Worm (Caenorhabditis elegans): ENCODE data around the gene F32A11.1.

Gene F32A11.1

ce11 chrII:13156071-13156470 is 1.1 kb upstream of the F32A11.1 start:
- TF ChIP-seq skn-1 (tag; optimal IDR thresholded peaks at IDR 0.05) = no peak
- no peak for TF ChIP-seq C34F6.9 (tag; optimal IDR thresholded peaks at IDR 0.05)
- TF ChIP-seq peb-1 (tag; optimal IDR thresholded peaks at IDR 0.05) = no peak

ce11 chrII:13159869-13160268 is 2.7 kb downstream of the F32A11.1 start:
- TF ChIP-seq nhr-129 (tag; optimal IDR thresholded peaks at IDR 0.05) (no peak), nhr-6 (tag; optimal IDR thresholded peaks at IDR 0.05) (no peak), unc-39 (tag; optimal IDR thresholded peaks at IDR 0.05) (no peak), dmd-4 (tag; optimal IDR thresholded peaks at IDR 0.05) (no peak), nhr-77 (tag; optimal IDR thresholded peaks at IDR 0.05) (no peak), peb-1 (tag; optimal IDR thresholded peaks at IDR 0.05) (no peak), mab-5 (tag; optimal IDR thresholded peaks at IDR 0.05) (no peak), unc-55 (GFP tag; optimal IDR thresholded peaks at IDR 0.05) (no peak), elt-1 (tag; optimal IDR thresholded peaks at IDR 0.05) (no peak), sma-3 (GFP tag; optimal IDR thresholded peaks at IDR 0.05) (no peak)

- TF ChIP-seq nhr-12 (tag; optimal IDR thresholded peaks at IDR 0.05) (no peak), blmp-1 (tag; optimal IDR thresholded peaks at IDR 0.05; ENCODE audit: insufficient read depth) (no peak), zag-1 (tag; optimal IDR thresholded peaks at IDR 0.05) (no peak), peb-1 (tag; optimal IDR thresholded peaks at IDR 0.05) (no peak)
Observed at ce11 chrII:13163009-13163408, 5.9 kb downstream of the F32A11.1 start.

- TF ChIP-seq ceh-16 (tag; optimal IDR thresholded peaks at IDR 0.05) (no peak), lin-11 (tag; optimal IDR thresholded peaks at IDR 0.05) (no peak)
Observed at ce11 chrII:13164062-13164461, 6.9 kb downstream of the F32A11.1 start.

ce11 chrII:13165683-13166259 is 8.6 kb downstream of the F32A11.1 start, which contains the start of gene moe-3:
Gene moe-3, minus strand, starts transcription at chrII:13165733.
- TF ChIP-seq unc-39 (tag; optimal IDR thresholded peaks at IDR 0.05) (no peak), skn-1 (tag; optimal IDR thresholded peaks at IDR 0.05) (peak; percentile 10), fos-1 (tag; optimal IDR thresholded peaks at IDR 0.05) (peak; percentile 48), elt-3 (tag; optimal IDR thresholded peaks at IDR 0.05) (no peak), nhr-129 (tag; optimal IDR thresholded peaks at IDR 0.05) (peak; percentile 34), sma-9 (GFP tag; optimal IDR thresholded peaks at IDR 0.05) (peak; percentile 61), sma-9 (tag; optimal IDR thresholded peaks at IDR 0.05) (no peak)

- peak; percentile 93 for TF ChIP-seq blmp-1 (tag; optimal IDR thresholded peaks at IDR 0.05; ENCODE audit: insufficient read depth)
- peak; percentile 42 for TF ChIP-seq nhr-25 (tag; optimal IDR thresholded peaks at IDR 0.05)
- no peak for TF ChIP-seq ceh-82 (tag; optimal IDR thresholded peaks at IDR 0.05)
Observed at ce11 chrII:13167493-13167892, 10.4 kb downstream of the F32A11.1 start.

- TF ChIP-seq mab-5 (tag; optimal IDR thresholded peaks at IDR 0.05) (no peak), crh-2 (tag; optimal IDR thresholded peaks at IDR 0.05) (no peak), R02D3.7 (tag; optimal IDR thresholded peaks at IDR 0.05) (no peak), unc-62 (GFP tag; optimal IDR thresholded peaks at IDR 0.05) (no peak), blmp-1 (tag; optimal IDR thresholded peaks at IDR 0.05; ENCODE audit: insufficient read depth) (no peak), unc-39 (tag; optimal IDR thresholded peaks at IDR 0.05) (no peak), elt-1 (tag; optimal IDR thresholded peaks at IDR 0.05) (no peak), nhr-6 (tag; optimal IDR thresholded peaks at IDR 0.05) (no peak), lin-11 (tag; optimal IDR thresholded peaks at IDR 0.05) (no peak), egl-27 (tag; optimal IDR thresholded peaks at IDR 0.05) (no peak), aly-2 (tag; optimal IDR thresholded peaks at IDR 0.05) (no peak), nhr-129 (tag; optimal IDR thresholded peaks at IDR 0.05) (no peak), gmeb-1 (tag; optimal IDR thresholded peaks at IDR 0.05) (no peak)
Observed at ce11 chrII:13170696-13171095, 13.6 kb downstream of the F32A11.1 start.

- TF ChIP-seq nhr-77 (tag; optimal IDR thresholded peaks at IDR 0.05) (no peak), fos-1 (tag; optimal IDR thresholded peaks at IDR 0.05) (no peak), ztf-11 (tag; optimal IDR thresholded peaks at IDR 0.05) (no peak), nhr-129 (tag; optimal IDR thresholded peaks at IDR 0.05) (no peak), ceh-16 (tag; optimal IDR thresholded peaks at IDR 0.05) (no peak), mab-5 (tag; optimal IDR thresholded peaks at IDR 0.05) (no peak), unc-39 (tag; optimal IDR thresholded peaks at IDR 0.05) (no peak), R02D3.7 (tag; optimal IDR thresholded peaks at IDR 0.05) (no peak), nhr-21 (tag; optimal IDR thresholded peaks at IDR 0.05) (no peak), nhr-6 (tag; optimal IDR thresholded peaks at IDR 0.05) (no peak), lin-39 (tag; optimal IDR thresholded peaks at IDR 0.05) (no peak), gmeb-1 (tag; optimal IDR thresholded peaks at IDR 0.05) (no peak), lin-11 (tag; optimal IDR thresholded peaks at IDR 0.05) (no peak), unc-62 (GFP tag; optimal IDR thresholded peaks at IDR 0.05) (no peak), egl-27 (tag; optimal IDR thresholded peaks at IDR 0.05) (no peak)
Observed at ce11 chrII:13174435-13174834, 17.3 kb downstream of the F32A11.1 start.
